Fruit fly (Drosophila melanogaster) whole organism, adult: ENCODE measurements around the gene betaTub97EF.

ENCODE experiments used
- Hr96 ChIP-seq: fragments of 200-800 bp; sonication (Bioruptor generic); optimal IDR thresholded peaks from 2 replicates; lab custom pipeline; 2016; ENCODE audit warnings: missing biosample characterization, missing genetic modification characterization
- cic ChIP-seq: fragments of 200-800 bp; sonication (Bioruptor generic); optimal IDR thresholded peaks from 2 replicates; lab custom pipeline; 2017; ENCODE audit warnings: missing biosample characterization, mild to moderate bottlenecking, missing genetic modification characterization, moderate library complexity
- kay ChIP-seq: fragments of 200-800 bp; sonication (Bioruptor generic); peaks from one replicate; lab custom pipeline; 2016; ENCODE audit warnings: missing biosample characterization, missing genetic modification characterization, borderline replicate concordance
- pad ChIP-seq: fragments of 200-800 bp; sonication (Bioruptor generic); optimal IDR thresholded peaks from 3 replicates; lab custom pipeline; 2017; ENCODE audit warnings: missing biosample characterization, missing genetic modification characterization, mild to moderate bottlenecking, moderate library complexity, missing genetic modification reagents

- TF ChIP-seq kay (GFP tag; lab: Kevin White, UChicago) (peak; percentile 68), pad (GFP tag; lab: Kevin White, UChicago) (peak; percentile 88), Hr96 (GFP tag; lab: Kevin White, UChicago) (peak; percentile 26), cic (peak; percentile 9)
These were observed 655 bp upstream of the betaTub97EF start for dm6 chr3R:27988647-27989430.
